Worm (Caenorhabditis elegans) whole organism, L1 larva: ENCODE measurements around the gene hsp-12.2.
A peak's percentile ranks its signal among the peaks of the same experiment; 100 is the strongest.

Source experiments
- C04F5.9 ChIP-seq: sonication (generic microtip); optimal IDR thresholded peaks from 2 replicates; lab custom pipeline; 2016; ENCODE audit warnings: missing genetic modification characterization, missing compliant biosample characterization
- C16A3.4 ChIP-seq: fragments of 150-350 bp; optimal IDR thresholded peaks from 2 replicates; lab custom pipeline; 2014; ENCODE audit warnings: missing biosample characterization, missing genetic modification characterization
- C34B4.2 ChIP-seq: sonication (generic microtip); optimal IDR thresholded peaks from 2 replicates; lab custom pipeline; 2017; ENCODE audit warnings: mild to moderate bottlenecking, missing genetic modification characterization, missing compliant biosample characterization
- aly-2 ChIP-seq: fragments of 150-350 bp; optimal IDR thresholded peaks from 2 replicates; lab custom pipeline; 2014; ENCODE audit warnings: missing biosample characterization, missing genetic modification characterization
- blmp-1 ChIP-seq: fragments of 150-350 bp; optimal IDR thresholded peaks from 2 replicates; lab custom pipeline; 2014; ENCODE audit warnings: missing biosample characterization, missing genetic modification characterization
- ceh-8 ChIP-seq: fragments of 200-800 bp; sonication (Bioruptor generic); optimal IDR thresholded peaks from 2 replicates; lab custom pipeline; 2018; ENCODE audit warnings: mild to moderate bottlenecking, missing genetic modification characterization, moderate library complexity, missing compliant biosample characterization
- ceh-82 ChIP-seq, 3 experiments: fragments of 150-350 bp in 1 of 3; sonication (generic microtip) in 2 of 3; optimal IDR thresholded peaks; 2 replicates each; lab custom pipeline; 2014 to 2017; ENCODE audit warnings: missing biosample characterization in 3 of 3, missing genetic modification characterization in 3 of 3
- dpl-1 ChIP-seq, 3 experiments: fragments of 150-350 bp in 2 of 3; sonication (generic microtip) in 1 of 3; optimal IDR thresholded peaks; 2 replicates each; lab custom pipeline; 2014 to 2017; ENCODE audit warnings: missing biosample characterization in 3 of 3, missing genetic modification characterization in 3 of 3, missing genetic modification reagents in 3 of 3
- efl-1 ChIP-seq, 4 experiments: fragments of 150-350 bp; optimal IDR thresholded peaks in 3 of 4; peaks in 1 of 4; 1 replicate in 1 of 4; 2 replicates in 3 of 4; lab custom pipeline; 2014; ENCODE audit warnings: missing biosample characterization in 2 of 4, missing genetic modification characterization in 2 of 4, missing genetic modification reagents in 2 of 4
- egl-13 ChIP-seq: sonication (generic microtip); optimal IDR thresholded peaks from 2 replicates; lab custom pipeline; 2016; ENCODE audit warnings: missing genotype, missing genetic modification reagents, missing genetic modification characterization, missing compliant biosample characterization
- egl-27 ChIP-seq, 2 experiments: fragments of 150-350 bp in 1 of 2; sonication (generic microtip); optimal IDR thresholded peaks; 3 replicates each; lab custom pipeline; 2017 to 2018; ENCODE audit warnings: missing biosample characterization in 2 of 2, missing genetic modification characterization in 2 of 2, missing genetic modification reagents in 2 of 2
- elt-2 ChIP-seq: sonication (generic microtip); optimal IDR thresholded peaks from 2 replicates; lab custom pipeline; 2016; ENCODE audit warnings: missing genetic modification characterization, mild to moderate bottlenecking, inconsistent platforms, missing compliant biosample characterization, missing genetic modification reagents
- fkh-10 ChIP-seq: sonication (generic microtip); optimal IDR thresholded peaks from 2 replicates; lab custom pipeline; 2017; ENCODE audit warnings: missing biosample characterization, missing genetic modification reagents, missing genetic modification characterization
- fkh-4 ChIP-seq: sonication (generic microtip); optimal IDR thresholded peaks from 2 replicates; lab custom pipeline; 2016; ENCODE audit warnings: missing compliant biosample characterization, missing genetic modification characterization, borderline replicate concordance
- fkh-8 ChIP-seq: sonication (generic microtip); optimal IDR thresholded peaks from 2 replicates; lab custom pipeline; 2016; ENCODE audit warnings: mild to moderate bottlenecking, missing genetic modification characterization, missing compliant biosample characterization
- hlh-17 ChIP-seq: fragments of 200-800 bp; sonication (Bioruptor generic); optimal IDR thresholded peaks from 2 replicates; lab custom pipeline; 2018; ENCODE audit warnings: missing genetic modification characterization, mild to moderate bottlenecking, missing compliant biosample characterization, moderate library complexity, borderline replicate concordance
- hlh-4 ChIP-seq: sonication (generic microtip); optimal IDR thresholded peaks from 2 replicates; lab custom pipeline; 2016; ENCODE audit warnings: mild to moderate bottlenecking, missing genetic modification characterization, missing compliant biosample characterization
- hpl-2 ChIP-seq: fragments of 150-350 bp; optimal IDR thresholded peaks from 2 replicates; lab custom pipeline; 2014; ENCODE audit warnings: missing biosample characterization, missing genetic modification reagents, missing genetic modification characterization
- isw-1 ChIP-seq: fragments of 200-800 bp; sonication (Bioruptor generic); IDR thresholded peaks from 2 replicates; pipeline ENCODE4 v1.3.6; 2022; ENCODE audit warnings: missing genetic modification characterization, missing compliant biosample characterization
- lin-13 ChIP-seq: fragments of 150-350 bp; optimal IDR thresholded peaks from 2 replicates; lab custom pipeline; 2014; ENCODE audit warnings: missing biosample characterization, missing genetic modification reagents, missing genetic modification characterization
- lin-14 ChIP-seq: fragments of 200-800 bp; sonication (Bioruptor generic); optimal IDR thresholded peaks from 2 replicates; lab custom pipeline; 2018; ENCODE audit warnings: mild to moderate bottlenecking, missing genetic modification characterization, moderate library complexity, missing compliant biosample characterization
- lin-35 ChIP-seq, 2 experiments: fragments of 150-350 bp; optimal IDR thresholded peaks; 2 replicates each; lab custom pipeline; 2014; ENCODE audit warnings: missing biosample characterization in 2 of 2, missing genetic modification characterization in 2 of 2, missing genetic modification reagents in 2 of 2
- lir-3 ChIP-seq: sonication (generic microtip); optimal IDR thresholded peaks from 2 replicates; lab custom pipeline; 2016; ENCODE audit warnings: mild to moderate bottlenecking, missing genetic modification characterization, moderate library complexity, missing compliant biosample characterization; ENCODE audit not compliant: poor library complexity
- lsy-2 ChIP-seq, 2 experiments: fragments of 150-350 bp; optimal IDR thresholded peaks; 2 replicates each; lab custom pipeline; 2014; ENCODE audit warnings: missing biosample characterization in 2 of 2, missing genetic modification characterization in 2 of 2
- mdl-1 ChIP-seq, 2 experiments: fragments of 150-350 bp; optimal IDR thresholded peaks; 2 replicates each; lab custom pipeline; 2014 to 2017; ENCODE audit warnings: missing biosample characterization in 2 of 2, missing genetic modification characterization in 2 of 2, inconsistent platforms in 1 of 2
- mep-1 ChIP-seq: fragments of 150-350 bp; optimal IDR thresholded peaks from 2 replicates; lab custom pipeline; 2014; ENCODE audit warnings: missing biosample characterization, missing genetic modification characterization
- nhr-11 ChIP-seq: fragments of 150-350 bp; optimal IDR thresholded peaks from 2 replicates; lab custom pipeline; 2014; ENCODE audit warnings: missing biosample characterization, missing genetic modification characterization
- nhr-19 ChIP-seq: fragments of 200-800 bp; sonication (Bioruptor generic); conservative IDR thresholded peaks from 2 replicates; pipeline ENCODE4 v1.3.6; 2022; ENCODE audit warnings: missing genetic modification characterization, missing compliant biosample characterization
- nhr-237 ChIP-seq: fragments of 150-350 bp; optimal IDR thresholded peaks from 2 replicates; lab custom pipeline; 2014; ENCODE audit warnings: missing biosample characterization, missing genetic modification characterization
- nhr-28 ChIP-seq: fragments of 150-350 bp; optimal IDR thresholded peaks from 2 replicates; lab custom pipeline; 2014; ENCODE audit warnings: missing biosample characterization, missing genetic modification characterization
- nhr-47 ChIP-seq: sonication (generic microtip); optimal IDR thresholded peaks from 2 replicates; lab custom pipeline; 2016; ENCODE audit warnings: mild to moderate bottlenecking, missing genetic modification characterization, moderate library complexity, missing compliant biosample characterization
- nhr-76 ChIP-seq: sonication (generic microtip); optimal IDR thresholded peaks from 2 replicates; lab custom pipeline; 2017; ENCODE audit warnings: missing biosample characterization, missing genetic modification characterization
- nhr-77 ChIP-seq: fragments of 150-350 bp; optimal IDR thresholded peaks from 2 replicates; lab custom pipeline; 2014; ENCODE audit warnings: missing biosample characterization, missing genetic modification characterization
- nhr-85 ChIP-seq: sonication (generic microtip); peaks from one replicate; lab custom pipeline; 2016; ENCODE audit warnings: missing genetic modification characterization, inconsistent platforms, missing compliant biosample characterization
- nhr-90 ChIP-seq: sonication (generic microtip); optimal IDR thresholded peaks from 2 replicates; lab custom pipeline; 2016; ENCODE audit warnings: mild to moderate bottlenecking, missing genetic modification characterization, missing compliant biosample characterization; ENCODE audit not compliant: poor library complexity
- pax-3 ChIP-seq: fragments of 200-800 bp; sonication (Bioruptor generic); optimal IDR thresholded peaks from 2 replicates; lab custom pipeline; 2018; ENCODE audit warnings: mild to moderate bottlenecking, missing genetic modification characterization, moderate library complexity, missing compliant biosample characterization
- rnt-1 ChIP-seq: sonication (generic microtip); optimal IDR thresholded peaks from 2 replicates; lab custom pipeline; 2016; ENCODE audit warnings: mild to moderate bottlenecking, missing genetic modification characterization, moderate library complexity, missing compliant biosample characterization
- snpc-4 ChIP-seq: fragments of 150-350 bp; optimal IDR thresholded peaks from 2 replicates; lab custom pipeline; 2014; ENCODE audit warnings: missing biosample characterization, missing genetic modification characterization
- tbx-2 ChIP-seq: sonication (generic microtip); optimal IDR thresholded peaks from 2 replicates; lab custom pipeline; 2016; ENCODE audit warnings: missing genetic modification characterization, missing compliant biosample characterization
- tlp-1 ChIP-seq: fragments of 150-350 bp; optimal IDR thresholded peaks from 2 replicates; lab custom pipeline; 2014; ENCODE audit warnings: missing biosample characterization, missing genetic modification characterization
- unc-130 ChIP-seq: fragments of 150-350 bp; optimal IDR thresholded peaks from 2 replicates; lab custom pipeline; 2017; ENCODE audit warnings: missing biosample characterization, missing genetic modification characterization, inconsistent platforms
- unc-62 ChIP-seq: fragments of 150-350 bp; optimal IDR thresholded peaks from 2 replicates; lab custom pipeline; 2014; ENCODE audit warnings: missing biosample characterization, missing genetic modification reagents, missing genetic modification characterization
- unc-86 ChIP-seq: sonication (generic microtip); optimal IDR thresholded peaks from 2 replicates; lab custom pipeline; 2016; ENCODE audit warnings: missing genetic modification characterization, missing compliant biosample characterization
- unc-98 ChIP-seq: fragments of 200-800 bp; sonication (Bioruptor generic); IDR thresholded peaks from 2 replicates; pipeline ENCODE4 v1.3.6; 2022; ENCODE audit warnings: missing genetic modification characterization, missing compliant biosample characterization
- vab-15 ChIP-seq: sonication (generic microtip); optimal IDR thresholded peaks from 2 replicates; lab custom pipeline; 2017; ENCODE audit warnings: missing genotype, mild to moderate bottlenecking, missing genetic modification characterization, missing compliant biosample characterization
- xbp-1 ChIP-seq: sonication (generic microtip); optimal IDR thresholded peaks from 2 replicates; lab custom pipeline; 2016; ENCODE audit warnings: missing genetic modification characterization, missing compliant biosample characterization
- zag-1 ChIP-seq: fragments of 150-350 bp; optimal IDR thresholded peaks from 2 replicates; lab custom pipeline; 2014; ENCODE audit warnings: missing biosample characterization, missing genetic modification characterization
- ztf-4 ChIP-seq: fragments of 150-350 bp; optimal IDR thresholded peaks from 2 replicates; lab custom pipeline; 2014; ENCODE audit warnings: missing biosample characterization, missing genetic modification characterization

The hsp-12.2 gene

ce11 chrIII:8100960-8101359 is 36.9 kb upstream of the hsp-12.2 start, which contains the start of gene plk-1 (continued):
- TF ChIP-seq vab-15 (tag; lab: Kevin White, UChicago) (no peak), aly-2 (tag; lab: Kevin White, UChicago) (no peak), hlh-17 (GFP tag; lab: Kevin White, UChicago) (no peak), lin-14 (GFP tag; lab: Kevin White, UChicago) (peak; percentile 14), nhr-76 (tag; lab: Kevin White, UChicago) (no peak), ceh-8 (GFP tag; lab: Kevin White, UChicago) (no peak), nhr-19 (GFP tag; lab: Robert Waterston, UW) (no peak), fkh-4 (no peak), elt-2 (tag; lab: Kevin White, UChicago) (no peak), nhr-90 (no peak), dpl-1 (GFP tag; optimal IDR thresholded peaks at IDR 0.05; lab: Kevin White, UChicago) (peak; percentile 79 to 86 (median 82)), unc-98 (no peak), rnt-1 (tag; lab: Kevin White, UChicago) (peak; percentile 33), nhr-77 (tag; lab: Kevin White, UChicago) (no peak), nhr-85 (tag; lab: Kevin White, UChicago) (peak; percentile 46), blmp-1 (peak; percentile 26), C16A3.4 (no peak), tlp-1 (tag; lab: Kevin White, UChicago) (no peak), mdl-1 (tag; optimal IDR thresholded peaks at IDR 0.05; lab: Kevin White, UChicago) (peak in 1 of 2 experiments; percentile 2), lin-35 (GFP tag; optimal IDR thresholded peaks at IDR 0.05; lab: Kevin White, UChicago) (peak; percentile 72 to 91), C34B4.2 (tag; lab: Kevin White, UChicago) (no peak), nhr-47 (tag; lab: Kevin White, UChicago) (peak; percentile 29), egl-13 (tag; lab: Kevin White, UChicago) (no peak), C04F5.9 (tag; lab: Kevin White, UChicago) (no peak), nhr-28 (tag; lab: Kevin White, UChicago) (no peak), hpl-2 (GFP tag; lab: Kevin White, UChicago) (no peak), nhr-237 (tag; lab: Kevin White, UChicago) (no peak), ztf-4 (no peak), hlh-4 (no peak), egl-27 (tag; optimal IDR thresholded peaks at IDR 0.05; lab: Kevin White, UChicago) (no peak), unc-130 (tag; lab: Kevin White, UChicago) (no peak), pax-3 (tag; lab: Kevin White, UChicago) (no peak), fkh-10 (no peak), snpc-4 (tag; lab: Kevin White, UChicago) (no peak), nhr-11 (tag; lab: Kevin White, UChicago) (no peak), isw-1 (GFP tag; lab: Robert Waterston, UW) (no peak)

ce11 chrIII:8105771-8106170 is 32.1 kb upstream of the hsp-12.2 start:
- TF ChIP-seq lin-13 (GFP tag; lab: Kevin White, UChicago) (no peak), blmp-1 (peak; percentile 12), efl-1 (optimal IDR thresholded peaks at IDR 0.05; lab: Kevin White, UChicago) (no peak), efl-1 (GFP tag; optimal IDR thresholded peaks at IDR 0.05 in 1 of 2; lab: Kevin White, UChicago) (peak in 1 of 2 experiments; percentile 88)

ce11 chrIII:8106476-8106875 is 31.4 kb upstream of the hsp-12.2 start:
- no peak for TF ChIP-seq nhr-85 (tag; lab: Kevin White, UChicago)
- peak; percentile 18 for TF ChIP-seq lir-3 (tag; lab: Kevin White, UChicago)
- TF ChIP-seq rnt-1 (tag; lab: Kevin White, UChicago) = peak; percentile 61
- peak; percentile 18 for TF ChIP-seq unc-86
- peak; percentile 52 for TF ChIP-seq lin-14 (GFP tag; lab: Kevin White, UChicago)
- peak; percentile 57 for TF ChIP-seq fkh-8 (tag; lab: Kevin White, UChicago)
- peak; percentile 11 for TF ChIP-seq vab-15 (tag; lab: Kevin White, UChicago)
- TF ChIP-seq zag-1 (tag; lab: Kevin White, UChicago) = no peak
- TF ChIP-seq tbx-2 (tag; lab: Kevin White, UChicago) = peak; percentile 23
- peak; percentile 60 to 64 for TF ChIP-seq lin-35 (GFP tag; optimal IDR thresholded peaks at IDR 0.05; lab: Kevin White, UChicago)
- peak; percentile 19 to 54 (median 41) for TF ChIP-seq ceh-82 (tag; optimal IDR thresholded peaks at IDR 0.05; lab: Kevin White, UChicago)
- TF ChIP-seq dpl-1 (GFP tag; optimal IDR thresholded peaks at IDR 0.05; lab: Kevin White, UChicago) = peak in 2 of 3 experiments; percentile 24 to 47
- peak; percentile 49 for TF ChIP-seq mep-1 (tag; lab: Kevin White, UChicago)
- TF ChIP-seq unc-62 = no peak
- TF ChIP-seq nhr-77 (tag; lab: Kevin White, UChicago) = peak; percentile 31
- TF ChIP-seq C04F5.9 (tag; lab: Kevin White, UChicago) = no peak
- peak; percentile 52; the same call in 1 of the 2 replicates for TF ChIP-seq nhr-19 (GFP tag; lab: Robert Waterston, UW)
- TF ChIP-seq efl-1 (optimal IDR thresholded peaks at IDR 0.05; lab: Kevin White, UChicago) = peak; percentile 36 to 51
- peak; percentile 37 to 95 for TF ChIP-seq efl-1 (GFP tag; optimal IDR thresholded peaks at IDR 0.05 in 1 of 2; lab: Kevin White, UChicago)
- TF ChIP-seq C34B4.2 (tag; lab: Kevin White, UChicago) = no peak
- peak; percentile 52 to 68 for TF ChIP-seq lsy-2 (tag; optimal IDR thresholded peaks at IDR 0.05; lab: Kevin White, UChicago)
- TF ChIP-seq xbp-1 = peak; percentile 53
